Fruit fly (Drosophila melanogaster) whole organism, embryonic: ENCODE results near the gene Rab3-GAP.

ENCODE experiments used
- Adf1 ChIP-seq: fragments of 200-800 bp; sonication (Bioruptor generic); IDR thresholded peaks from 2 replicates; pipeline ENCODE4 v1.3.6; 2022; ENCODE audit warnings: missing biosample characterization, missing genetic modification characterization
- B-H2 ChIP-seq: fragments of 200-800 bp; sonication (Bioruptor generic); optimal IDR thresholded peaks from 2 replicates; lab custom pipeline; 2018; ENCODE audit warnings: missing biosample characterization, mild to moderate bottlenecking, missing genetic modification characterization
- BEAF-32 ChIP-seq: fragments of 200-800 bp; sonication (Bioruptor generic); optimal IDR thresholded peaks from 3 replicates; lab custom pipeline; 2017; ENCODE audit warnings: missing biosample characterization, missing genetic modification characterization, mild to moderate bottlenecking, moderate library complexity, missing genetic modification reagents
- CG10366 ChIP-seq: fragments of 200-800 bp; sonication (Bioruptor generic); IDR thresholded peaks from 2 replicates; pipeline ENCODE4 v1.3.6; 2022; ENCODE audit warnings: missing biosample characterization, missing genetic modification characterization
- CG10979 ChIP-seq: fragments of 200-800 bp; sonication (Bioruptor generic); optimal IDR thresholded peaks from 2 replicates; lab custom pipeline; 2018; ENCODE audit warnings: missing biosample characterization, mild to moderate bottlenecking, missing genetic modification characterization, moderate library complexity
- CG11560 ChIP-seq: fragments of 200-800 bp; sonication (Bioruptor generic); IDR thresholded peaks from 3 replicates; pipeline ENCODE4 v1.3.6; 2022; ENCODE audit warnings: missing biosample characterization, missing genetic modification characterization
- CG11695 ChIP-seq: fragments of 200-800 bp; sonication (Bioruptor generic); IDR thresholded peaks from 3 replicates; pipeline ENCODE4 v1.3.6; 2022; ENCODE audit warnings: missing biosample characterization, missing genetic modification characterization
- CG11696 ChIP-seq: fragments of 200-800 bp; sonication (Bioruptor generic); IDR thresholded peaks from 2 replicates; pipeline ENCODE4 v1.3.6; 2022; ENCODE audit warnings: missing biosample characterization, missing genetic modification characterization
- CG12744 ChIP-seq: fragments of 200-800 bp; sonication (Bioruptor generic); optimal IDR thresholded peaks from 2 replicates; lab custom pipeline; 2016; ENCODE audit warnings: missing biosample characterization, missing genetic modification characterization
- CG15011 ChIP-seq: fragments of 200-800 bp; sonication (Bioruptor generic); optimal IDR thresholded peaks from 3 replicates; lab custom pipeline; 2018; ENCODE audit warnings: missing biosample characterization, mild to moderate bottlenecking, missing genetic modification characterization
- CG15514 ChIP-seq: fragments of 200-800 bp; sonication (Bioruptor generic); optimal IDR thresholded peaks from 3 replicates; lab custom pipeline; 2017; ENCODE audit warnings: missing biosample characterization, missing genetic modification characterization, mild to moderate bottlenecking, moderate library complexity, missing genetic modification reagents
- CG15601 ChIP-seq: fragments of 200-800 bp; sonication (Bioruptor generic); optimal IDR thresholded peaks from 3 replicates; lab custom pipeline; 2019; ENCODE audit warnings: missing biosample characterization, mild to moderate bottlenecking, missing genetic modification characterization, moderate library complexity
- CG16863 ChIP-seq: fragments of 200-800 bp; sonication (Bioruptor generic); optimal IDR thresholded peaks from 3 replicates; lab custom pipeline; 2016; ENCODE audit warnings: missing biosample characterization, missing genetic modification characterization
- CG34376 ChIP-seq: fragments of 200-800 bp; sonication (Bioruptor generic); optimal IDR thresholded peaks from 2 replicates; lab custom pipeline; 2018; ENCODE audit warnings: missing biosample characterization, mild to moderate bottlenecking, missing genetic modification characterization
- CG4707 ChIP-seq: fragments of 200-800 bp; sonication (Bioruptor generic); optimal IDR thresholded peaks from 2 replicates; lab custom pipeline; 2018; ENCODE audit warnings: missing biosample characterization, mild to moderate bottlenecking, missing genetic modification characterization, moderate library complexity
- CG5180 ChIP-seq: fragments of 200-800 bp; sonication (Bioruptor generic); optimal IDR thresholded peaks from 3 replicates; lab custom pipeline; 2017; ENCODE audit warnings: missing biosample characterization, missing genetic modification characterization, mild to moderate bottlenecking, moderate library complexity, missing genetic modification reagents
- CG6683 ChIP-seq: fragments of 200-800 bp; sonication (Bioruptor generic); optimal IDR thresholded peaks from 2 replicates; lab custom pipeline; 2017; ENCODE audit warnings: missing biosample characterization, mild to moderate bottlenecking, missing genetic modification characterization, missing genetic modification reagents
- CG7271 ChIP-seq: fragments of 200-800 bp; sonication (Bioruptor generic); optimal IDR thresholded peaks from 2 replicates; lab custom pipeline; 2018; ENCODE audit warnings: missing biosample characterization, mild to moderate bottlenecking, missing genetic modification characterization, moderate library complexity
- CG7928 ChIP-seq: fragments of 200-800 bp; sonication (Bioruptor generic); optimal IDR thresholded peaks from 2 replicates; lab custom pipeline; 2017; ENCODE audit warnings: missing biosample characterization, mild to moderate bottlenecking, missing genetic modification characterization
- CG8944 ChIP-seq: fragments of 200-800 bp; sonication (Bioruptor generic); optimal IDR thresholded peaks from 3 replicates; lab custom pipeline; 2016; ENCODE audit warnings: missing biosample characterization, missing genetic modification characterization
- CoRest ChIP-seq: fragments of 200-800 bp; sonication (Bioruptor generic); optimal IDR thresholded peaks from 3 replicates; lab custom pipeline; 2018; ENCODE audit warnings: missing biosample characterization, mild to moderate bottlenecking, missing genetic modification characterization, moderate library complexity
- Doc2 ChIP-seq: fragments of 200-800 bp; sonication (Bioruptor generic); IDR thresholded peaks from 2 replicates; pipeline ENCODE4 v1.3.6; 2022; ENCODE audit warnings: missing biosample characterization, missing genetic modification characterization
- ERR ChIP-seq: fragments of 200-800 bp; sonication (Bioruptor generic); optimal IDR thresholded peaks from 2 replicates; lab custom pipeline; 2016; ENCODE audit warnings: missing biosample characterization, missing genetic modification characterization
- Hsf ChIP-seq: fragments of 200-800 bp; sonication (Bioruptor generic); optimal IDR thresholded peaks from 3 replicates; lab custom pipeline; 2016; ENCODE audit warnings: missing biosample characterization, missing genetic modification characterization
- Kr ChIP-seq: fragments of 200-800 bp; sonication (Bioruptor generic); optimal IDR thresholded peaks from 2 replicates; lab custom pipeline; 2017; ENCODE audit warnings: missing biosample characterization, mild to moderate bottlenecking, missing genetic modification characterization
- Lhr ChIP-seq: fragments of 200-800 bp; sonication (Bioruptor generic); optimal IDR thresholded peaks from 3 replicates; lab custom pipeline; 2017; ENCODE audit warnings: mild to moderate bottlenecking, missing biosample characterization, missing genetic modification reagents, missing genetic modification characterization
- Meics ChIP-seq: fragments of 200-800 bp; sonication (Bioruptor generic); optimal IDR thresholded peaks from 2 replicates; lab custom pipeline; 2017; ENCODE audit warnings: missing biosample characterization, mild to moderate bottlenecking, missing genetic modification characterization
- NC2β ChIP-seq: fragments of 200-800 bp; sonication (Bioruptor generic); optimal IDR thresholded peaks from 2 replicates; lab custom pipeline; 2016; ENCODE audit warnings: missing biosample characterization, missing genetic modification characterization
- NfI ChIP-seq: fragments of 200-800 bp; sonication (Bioruptor generic); optimal IDR thresholded peaks from 3 replicates; lab custom pipeline; 2018; ENCODE audit warnings: missing biosample characterization, mild to moderate bottlenecking, missing genetic modification characterization, moderate library complexity
- Pdp1 ChIP-seq, 2 experiments: fragments of 200-800 bp; sonication (Bioruptor generic); optimal IDR thresholded peaks; 3 replicates each; lab custom pipeline; 2016; ENCODE audit warnings: missing biosample characterization in 2 of 2, missing genetic modification characterization in 2 of 2, mild to moderate bottlenecking in 1 of 2, moderate library complexity in 1 of 2
- Sry-δ ChIP-seq: fragments of 200-800 bp; sonication (Bioruptor generic); optimal IDR thresholded peaks from 2 replicates; lab custom pipeline; 2016; ENCODE audit warnings: missing biosample characterization, missing genetic modification characterization
- ab ChIP-seq: fragments of 200-800 bp; sonication (Bioruptor generic); optimal IDR thresholded peaks from 2 replicates; lab custom pipeline; 2016; ENCODE audit warnings: missing biosample characterization, missing genetic modification characterization
- ap ChIP-seq: fragments of 200-800 bp; sonication (Bioruptor generic); IDR thresholded peaks from 2 replicates; pipeline ENCODE4 v1.3.6; 2022; ENCODE audit warnings: missing biosample characterization, missing genetic modification characterization
- bowl ChIP-seq: fragments of 200-800 bp; sonication (Bioruptor generic); IDR thresholded peaks from 2 replicates; pipeline ENCODE4 v1.3.6; 2022; ENCODE audit warnings: missing biosample characterization, missing genetic modification characterization
- cad ChIP-seq: fragments of >200 bp; optimal IDR thresholded peaks from 2 replicates; lab custom pipeline; 2017; ENCODE audit warnings: missing biosample characterization, missing genetic modification characterization
- dmrt11E ChIP-seq: fragments of 200-800 bp; sonication (Bioruptor generic); optimal IDR thresholded peaks from 3 replicates; lab custom pipeline; 2018; ENCODE audit warnings: missing biosample characterization, mild to moderate bottlenecking, missing genetic modification characterization, moderate library complexity
- esg ChIP-seq: fragments of 200-800 bp; sonication (Bioruptor generic); conservative IDR thresholded peaks from 2 replicates; pipeline ENCODE4 v1.3.6; 2022; ENCODE audit warnings: missing biosample characterization, missing genetic modification characterization
- gro ChIP-seq: fragments of 200-800 bp; sonication (Bioruptor generic); optimal IDR thresholded peaks from 2 replicates; lab custom pipeline; 2016; ENCODE audit warnings: missing biosample characterization, missing genetic modification characterization
- gsb-n ChIP-seq: fragments of 200-800 bp; sonication (Bioruptor generic); optimal IDR thresholded peaks from 3 replicates; lab custom pipeline; 2018; ENCODE audit warnings: missing biosample characterization, mild to moderate bottlenecking, missing genetic modification characterization
- knrl ChIP-seq: fragments of 200-800 bp; sonication (Bioruptor generic); IDR thresholded peaks from 3 replicates; pipeline ENCODE4 v1.3.6; 2022; ENCODE audit warnings: missing biosample characterization, missing genetic modification characterization; ENCODE audit not compliant: partially characterized antibody
- lbe ChIP-seq: fragments of 200-800 bp; sonication (Bioruptor generic); optimal IDR thresholded peaks from 2 replicates; lab custom pipeline; 2016; ENCODE audit warnings: missing biosample characterization, mild to moderate bottlenecking, missing genetic modification characterization
- ranshi ChIP-seq: fragments of 200-800 bp; sonication (Bioruptor generic); IDR thresholded peaks from 2 replicates; pipeline ENCODE4 v1.3.6; 2022; ENCODE audit warnings: missing biosample characterization, missing genetic modification characterization
- repo ChIP-seq: fragments of 200-800 bp; sonication (Bioruptor generic); optimal IDR thresholded peaks from 2 replicates; lab custom pipeline; 2016; ENCODE audit warnings: missing biosample characterization, missing genetic modification characterization
- row ChIP-seq: fragments of 200-800 bp; sonication (Bioruptor generic); IDR thresholded peaks from 3 replicates; pipeline ENCODE4 v1.3.6; 2022; ENCODE audit warnings: missing biosample characterization, missing genetic modification characterization
- tx ChIP-seq: fragments of 200-800 bp; sonication (Bioruptor generic); optimal IDR thresholded peaks from 2 replicates; lab custom pipeline; 2016; ENCODE audit warnings: missing biosample characterization, missing genetic modification characterization
- vvl ChIP-seq: fragments of 200-800 bp; sonication (Bioruptor generic); IDR thresholded peaks from 2 replicates; pipeline ENCODE4 v1.3.6; 2022; ENCODE audit warnings: missing biosample characterization, missing genetic modification characterization
- zen2 ChIP-seq: fragments of 200-800 bp; sonication (Bioruptor generic); IDR thresholded peaks from 3 replicates; pipeline ENCODE4 v1.3.6; 2022; ENCODE audit warnings: missing biosample characterization, missing genetic modification characterization; ENCODE audit not compliant: partially characterized antibody
- zf30C ChIP-seq: fragments of 200-800 bp; sonication (Bioruptor generic); optimal IDR thresholded peaks from 3 replicates; lab custom pipeline; 2018; ENCODE audit warnings: missing biosample characterization, mild to moderate bottlenecking, missing genetic modification characterization

Rab3-GAP gene

dm6 chr2L:12103231-12104210, 40.5 kb upstream of the Rab3-GAP start, which contains the start of the genes Patsas and ThrRS (continued):
- peak; percentile 47 for TF ChIP-seq CG7271 (tag; lab: Kevin White, UChicago)
- TF ChIP-seq ap = peak; percentile 76
- peak; percentile 31 for TF ChIP-seq CG34376
- no peak for TF ChIP-seq CG5180 (GFP tag; lab: Kevin White, UChicago)
- peak; percentile 78 for TF ChIP-seq CG15514
- TF ChIP-seq NC2β (GFP tag; lab: Kevin White, UChicago) = peak; percentile 67
- TF ChIP-seq ranshi = peak; percentile 86
- TF ChIP-seq Hsf (GFP tag; lab: Kevin White, UChicago) = peak; percentile 88

- TF ChIP-seq Sry-δ (GFP tag; lab: Kevin White, UChicago) (peak; percentile 18), Kr (GFP tag; lab: Kevin White, UChicago) (no peak), CG4707 (GFP tag; lab: Kevin White, UChicago) (no peak), Doc2 (GFP tag; lab: Robert Waterston, UW) (no peak), dmrt11E (tag; lab: Kevin White, UChicago) (no peak), gro (no peak), lbe (GFP tag; lab: Kevin White, UChicago) (no peak), CG12744 (GFP tag; lab: Kevin White, UChicago) (no peak), Lhr (GFP tag; lab: Kevin White, UChicago) (no peak), row (GFP tag; lab: Robert Waterston, UW) (no peak), repo (GFP tag; lab: Kevin White, UChicago) (no peak), Adf1 (GFP tag; lab: Robert Waterston, UW) (no peak), Pdp1 (GFP tag; optimal IDR thresholded peaks at IDR 0.05; lab: Kevin White, UChicago) (peak in 1 of 2 experiments; percentile 13), CG15011 (GFP tag; lab: Kevin White, UChicago) (no peak), ab (GFP tag; lab: Kevin White, UChicago) (no peak), CG11695 (no peak), esg (GFP tag; lab: Robert Waterston, UW) (no peak), CG15601 (tag; lab: Kevin White, UChicago) (no peak), BEAF-32 (GFP tag; lab: Kevin White, UChicago) (peak; percentile 28), knrl (no peak), Meics (GFP tag; lab: Kevin White, UChicago) (no peak), CG16863 (GFP tag; lab: Kevin White, UChicago) (no peak), zf30C (no peak), CG10979 (tag; lab: Kevin White, UChicago) (no peak), CoRest (tag; lab: Kevin White, UChicago) (no peak), CG8944 (GFP tag; lab: Kevin White, UChicago) (no peak), gsb-n (tag; lab: Kevin White, UChicago) (no peak), NfI (no peak), vvl (GFP tag; lab: Robert Waterston, UW) (no peak), B-H2 (GFP tag; lab: Kevin White, UChicago) (no peak), CG7928 (GFP tag; lab: Kevin White, UChicago) (no peak), ERR (GFP tag; lab: Kevin White, UChicago) (no peak), CG11560 (no peak), bowl (GFP tag; lab: Robert Waterston, UW) (no peak), CG11696 (GFP tag; lab: Robert Waterston, UW) (no peak), cad (GFP tag; lab: Kevin White, UChicago) (no peak), tx (GFP tag; lab: Kevin White, UChicago) (no peak), CG6683 (GFP tag; lab: Kevin White, UChicago) (no peak), CG10366 (GFP tag; lab: Robert Waterston, UW) (no peak), zen2 (GFP tag; lab: Robert Waterston, UW) (no peak)
These were observed 34.7 kb upstream of the Rab3-GAP start, which contains the start of gene Ced-12 for dm6 chr2L:12097698-12098097. Gene Ced-12 (plus strand): TSS chr2L:12097838.
